Fruit fly (Drosophila melanogaster): ENCODE results near the gene CG4598.

The CG4598 gene

DNA sequence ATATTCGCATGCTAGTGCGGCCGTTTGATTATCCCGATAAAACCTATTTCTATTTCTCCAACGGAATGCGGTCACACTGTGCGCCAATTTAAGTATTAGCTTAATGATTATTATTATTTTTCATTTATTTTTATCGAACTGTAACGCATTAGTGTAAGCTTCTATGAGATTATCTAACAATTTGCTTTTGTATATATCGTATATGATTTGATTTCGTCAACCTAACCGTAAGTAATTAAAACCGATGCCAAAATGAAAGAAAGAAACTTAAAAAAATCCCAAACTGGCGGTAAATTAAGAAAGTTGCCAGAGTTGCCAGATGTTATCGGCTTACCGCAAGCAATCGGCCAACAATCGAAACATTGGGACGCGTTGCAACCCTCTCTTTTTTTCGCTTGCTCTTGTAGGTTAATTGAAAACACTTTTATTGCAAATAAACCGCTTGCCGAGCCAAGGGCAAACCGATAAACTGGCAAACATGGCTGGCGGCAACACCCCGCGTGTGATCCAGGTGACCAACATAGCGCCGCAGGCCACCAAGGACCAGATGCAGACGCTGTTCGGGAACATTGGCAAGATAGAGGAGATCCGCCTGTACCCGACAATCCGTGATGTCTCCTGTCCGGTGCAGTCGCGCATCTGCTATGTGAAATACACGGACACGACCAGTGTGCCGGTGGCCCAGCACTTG lies 5.7 kb upstream of the CG4598 start, which contains the start of the genes Etl1 and Srp54 (continued):
- no peak for TF ChIP-seq CG11696 (GFP tag; IDR thresholded peaks at IDR 0.05)
- TF ChIP-seq Bdp1 (GFP tag; optimal IDR thresholded peaks at IDR 0.05): no peak
- TF ChIP-seq bsh (GFP tag; optimal IDR thresholded peaks at IDR 0.05): no peak
- no peak for TF ChIP-seq CG6272 (GFP tag; IDR thresholded peaks at IDR 0.05)
- no peak for TF ChIP-seq CG34224 (GFP tag; IDR thresholded peaks at IDR 0.05; ENCODE audit: partially characterized antibody)
- no peak for TF ChIP-seq ase (GFP tag; IDR thresholded peaks at IDR 0.05)
- TF ChIP-seq CG9876 (GFP tag; optimal IDR thresholded peaks at IDR 0.05): no peak
- TF ChIP-seq Atf-2 (GFP tag; optimal IDR thresholded peaks at IDR 0.05): no peak
- TF ChIP-seq ac (GFP tag; optimal IDR thresholded peaks at IDR 0.05): no peak
- peak; percentile 71 for TF ChIP-seq stwl (tag; optimal IDR thresholded peaks at IDR 0.05)
- no peak for TF ChIP-seq Sox100B (GFP tag; optimal IDR thresholded peaks at IDR 0.05)
- TF ChIP-seq lab (GFP tag; optimal IDR thresholded peaks at IDR 0.05): no peak
- TF ChIP-seq sug (tag; optimal IDR thresholded peaks at IDR 0.05): peak; percentile 9
- TF ChIP-seq D19A (tag; optimal IDR thresholded peaks at IDR 0.05): no peak
- TF ChIP-seq Ssrp (tag; optimal IDR thresholded peaks at IDR 0.05): no peak
- no peak for TF ChIP-seq z (GFP tag; IDR thresholded peaks at IDR 0.05)
- no peak for TF ChIP-seq crc (GFP tag; optimal IDR thresholded peaks at IDR 0.05)
- TF ChIP-seq CG12744 (GFP tag; optimal IDR thresholded peaks at IDR 0.05): no peak
- no peak for TF ChIP-seq CG1529 (GFP tag; optimal IDR thresholded peaks at IDR 0.05)
- TF ChIP-seq dati (GFP tag; IDR thresholded peaks at IDR 0.05): no peak
- TF ChIP-seq stc (GFP tag; IDR thresholded peaks at IDR 0.05): no peak
- TF ChIP-seq E2f1 (GFP tag; IDR thresholded peaks at IDR 0.05): no peak
- no peak for TF ChIP-seq gt (GFP tag; IDR thresholded peaks at IDR 0.05)
- no peak for TF ChIP-seq dimm (GFP tag; IDR thresholded peaks at IDR 0.05)
- no peak for TF ChIP-seq NK7.1 (GFP tag; optimal IDR thresholded peaks at IDR 0.05)
- TF ChIP-seq Stat92E (GFP tag; optimal IDR thresholded peaks at IDR 0.05): no peak
- TF ChIP-seq Antp (GFP tag; optimal IDR thresholded peaks at IDR 0.05): no peak
- no peak for TF ChIP-seq CG17912 (GFP tag; optimal IDR thresholded peaks at IDR 0.05)
- no peak for TF ChIP-seq D19B (GFP tag; optimal IDR thresholded peaks at IDR 0.05)
- no peak for TF ChIP-seq gsb (GFP tag; IDR thresholded peaks at IDR 0.05)
- TF ChIP-seq kay (GFP tag; optimal IDR thresholded peaks at IDR 0.05): no peak
- TF ChIP-seq jumu (GFP tag; optimal IDR thresholded peaks at IDR 0.05): no peak
- no peak for TF ChIP-seq CG3065 (GFP tag; optimal IDR thresholded peaks at IDR 0.05)
- TF ChIP-seq so (GFP tag; IDR thresholded peaks at IDR 0.05): no peak
- peak; percentile 62 for TF ChIP-seq CG15514 (GFP tag; optimal IDR thresholded peaks at IDR 0.05)
- peak; percentile 1 for TF ChIP-seq exex (tag; optimal IDR thresholded peaks at IDR 0.05)
- no peak for TF ChIP-seq Six4 (GFP tag; optimal IDR thresholded peaks at IDR 0.05)
- TF ChIP-seq CG10979 (tag; optimal IDR thresholded peaks at IDR 0.05): no peak
- TF ChIP-seq cwo (GFP tag; optimal IDR thresholded peaks at IDR 0.05): no peak
- TF ChIP-seq h (optimal IDR thresholded peaks at IDR 0.05): no peak
- TF ChIP-seq gce (GFP tag; IDR thresholded peaks at IDR 0.05): no peak
- TF ChIP-seq CG1233 (GFP tag; optimal IDR thresholded peaks at IDR 0.05): no peak
- TF ChIP-seq CG15696 (tag; optimal IDR thresholded peaks at IDR 0.05): no peak
- TF ChIP-seq BtbVII (GFP tag; optimal IDR thresholded peaks at IDR 0.05): no peak
- no peak for TF ChIP-seq Xbp1 (GFP tag; optimal IDR thresholded peaks at IDR 0.05)
- no peak for TF ChIP-seq CG12236 (GFP tag; optimal IDR thresholded peaks at IDR 0.05)
- TF ChIP-seq tap (tag; optimal IDR thresholded peaks at IDR 0.05): no peak
- TF ChIP-seq B-H2 (GFP tag; optimal IDR thresholded peaks at IDR 0.05): no peak
- no peak for TF ChIP-seq fd3F (GFP tag; optimal IDR thresholded peaks at IDR 0.05)
- peak; percentile 67 for TF ChIP-seq gfzf (GFP tag; optimal IDR thresholded peaks at IDR 0.05)
- peak; percentile 52 for TF ChIP-seq YL-1 (GFP tag; optimal IDR thresholded peaks at IDR 0.05)

Data from whole organism, embryonic.